Worm (Caenorhabditis elegans) whole organism, L3 larva: ENCODE measurements around the gene K08D8.10.

Source experiments
- egl-27 ChIP-seq: sonication (generic microtip); optimal IDR thresholded peaks from 4 replicates; lab custom pipeline; 2017; ENCODE audit warnings: missing biosample characterization, missing genetic modification reagents, missing genetic modification characterization
- fkh-10 ChIP-seq: sonication (generic microtip); optimal IDR thresholded peaks from 2 replicates; lab custom pipeline; 2017; ENCODE audit warnings: missing biosample characterization, missing genetic modification reagents, missing genetic modification characterization
- nfya-1 ChIP-seq: sonication (generic microtip); optimal IDR thresholded peaks from 2 replicates; lab custom pipeline; 2017; ENCODE audit warnings: missing genetic modification characterization, mild to moderate bottlenecking, missing compliant biosample characterization, antibody characterized with exemption, moderate library complexity; ENCODE audit not compliant: insufficient read depth
- nhr-76 ChIP-seq: fragments of 150-350 bp; sonication (generic microtip); optimal IDR thresholded peaks from 5 replicates; lab custom pipeline; 2014; ENCODE audit warnings: missing biosample characterization, missing genetic modification characterization

ce11 chrIV:12920553-12920952, 20.2 kb downstream of the K08D8.10 start:
- TF ChIP-seq egl-27 (tag; lab: Kevin White, UChicago): no peak
- no peak for TF ChIP-seq nfya-1 (tag; lab: Kevin White, UChicago)
- TF ChIP-seq nhr-76 (tag; lab: Kevin White, UChicago): no peak
- no peak for TF ChIP-seq fkh-10
